Fruit fly (Drosophila melanogaster) whole organism, embryonic: ENCODE results near the gene smg.
A peak's percentile ranks its signal among the peaks of the same experiment; 100 is the strongest.

Source experiments
- CG10147 ChIP-seq: fragments of 200-800 bp; sonication (Bioruptor generic); optimal IDR thresholded peaks from 2 replicates; lab custom pipeline; 2019; ENCODE audit warnings: missing biosample characterization, mild to moderate bottlenecking, missing genetic modification characterization, moderate library complexity
- CG1024 ChIP-seq: fragments of 200-800 bp; sonication (Bioruptor generic); IDR thresholded peaks from 2 replicates; pipeline ENCODE4 v1.3.6; 2022; ENCODE audit warnings: missing biosample characterization, missing genetic modification characterization
- CG10654 ChIP-seq: fragments of 200-800 bp; sonication (Bioruptor generic); optimal IDR thresholded peaks from 2 replicates; lab custom pipeline; 2016; ENCODE audit warnings: missing biosample characterization, missing genetic modification characterization
- CG12104 ChIP-seq: fragments of 200-800 bp; sonication (Bioruptor generic); optimal IDR thresholded peaks from 3 replicates; lab custom pipeline; 2016; ENCODE audit warnings: missing biosample characterization, missing genetic modification characterization
- CG1233 ChIP-seq: fragments of 200-800 bp; sonication (Bioruptor generic); optimal IDR thresholded peaks from 4 replicates; lab custom pipeline; 2018; ENCODE audit warnings: missing biosample characterization, mild to moderate bottlenecking, missing genetic modification characterization
- CG1792 ChIP-seq: fragments of 200-800 bp; sonication (Bioruptor generic); optimal IDR thresholded peaks from 2 replicates; lab custom pipeline; 2016; ENCODE audit warnings: missing biosample characterization, missing genetic modification characterization
- CG18599 ChIP-seq: fragments of 200-800 bp; sonication (Bioruptor generic); optimal IDR thresholded peaks from 3 replicates; lab custom pipeline; 2017; ENCODE audit warnings: missing biosample characterization, missing genetic modification characterization, mild to moderate bottlenecking, moderate library complexity, missing genetic modification reagents
- CG18764 ChIP-seq: fragments of 200-800 bp; sonication (Bioruptor generic); optimal IDR thresholded peaks from 3 replicates; lab custom pipeline; 2016; ENCODE audit warnings: missing biosample characterization, missing genetic modification characterization
- CG2678 ChIP-seq: fragments of 200-800 bp; sonication (Bioruptor generic); optimal IDR thresholded peaks from 3 replicates; lab custom pipeline; 2019; ENCODE audit warnings: missing biosample characterization, mild to moderate bottlenecking, missing genetic modification characterization, moderate library complexity
- CG2875 ChIP-seq: fragments of 200-800 bp; sonication (Bioruptor generic); optimal IDR thresholded peaks from 2 replicates; lab custom pipeline; 2017; ENCODE audit warnings: missing biosample characterization, mild to moderate bottlenecking, missing genetic modification characterization, missing genetic modification reagents
- CG33213 ChIP-seq: fragments of 200-800 bp; sonication (Bioruptor generic); optimal IDR thresholded peaks from 3 replicates; lab custom pipeline; 2016; ENCODE audit warnings: missing biosample characterization, missing genetic modification characterization
- CG4282 ChIP-seq: fragments of 200-800 bp; sonication (Bioruptor generic); optimal IDR thresholded peaks from 2 replicates; lab custom pipeline; 2016; ENCODE audit warnings: missing biosample characterization, missing genetic modification characterization
- CG4360 ChIP-seq: fragments of 200-800 bp; sonication (Bioruptor generic); IDR thresholded peaks from 2 replicates; pipeline ENCODE4 v1.3.6; 2022; ENCODE audit warnings: missing biosample characterization, missing genetic modification characterization
- CG4730 ChIP-seq: fragments of 200-800 bp; sonication (Bioruptor generic); IDR thresholded peaks from 2 replicates; pipeline ENCODE4 v1.3.6; 2022; ENCODE audit warnings: missing biosample characterization, missing genetic modification characterization
- CG7271 ChIP-seq: fragments of 200-800 bp; sonication (Bioruptor generic); optimal IDR thresholded peaks from 2 replicates; lab custom pipeline; 2018; ENCODE audit warnings: missing biosample characterization, mild to moderate bottlenecking, missing genetic modification characterization, moderate library complexity
- CG7839 ChIP-seq: fragments of 200-800 bp; sonication (Bioruptor generic); optimal IDR thresholded peaks from 3 replicates; lab custom pipeline; 2018; ENCODE audit warnings: missing biosample characterization, mild to moderate bottlenecking, missing genetic modification characterization, moderate library complexity
- CG8290 ChIP-seq, 3 experiments: fragments of 200-800 bp; sonication (Bioruptor generic); optimal IDR thresholded peaks; 2 replicates each; lab custom pipeline; 2016 to 2019; ENCODE audit warnings: missing biosample characterization in 3 of 3, missing genetic modification characterization in 3 of 3, mild to moderate bottlenecking in 2 of 3, moderate library complexity in 1 of 3
- CG8359 ChIP-seq: fragments of 200-800 bp; sonication (Bioruptor generic); optimal IDR thresholded peaks from 2 replicates; lab custom pipeline; 2017; ENCODE audit warnings: missing biosample characterization, mild to moderate bottlenecking, missing genetic modification characterization, borderline replicate concordance
- CG8944 ChIP-seq: fragments of 200-800 bp; sonication (Bioruptor generic); optimal IDR thresholded peaks from 3 replicates; lab custom pipeline; 2016; ENCODE audit warnings: missing biosample characterization, missing genetic modification characterization
- Deaf1 ChIP-seq: fragments of 200-800 bp; optimal IDR thresholded peaks from 3 replicates; lab custom pipeline; 2019; ENCODE audit warnings: missing biosample characterization, mild to moderate bottlenecking, missing genetic modification characterization, moderate library complexity
- Eip74EF ChIP-seq, 2 experiments: fragments of 200-800 bp in 1 of 2; fragments of >200 bp in 1 of 2; sonication (Bioruptor generic) in 1 of 2; optimal IDR thresholded peaks; 2 replicates each; lab custom pipeline; 2017 to 2019; ENCODE audit warnings: missing biosample characterization in 2 of 2, missing genetic modification characterization in 2 of 2, mild to moderate bottlenecking in 1 of 2, moderate library complexity in 1 of 2
- GATAe ChIP-seq: fragments of 200-800 bp; sonication (Bioruptor generic); conservative IDR thresholded peaks from 2 replicates; pipeline ENCODE4 v1.3.6; 2022; ENCODE audit warnings: missing biosample characterization, missing genetic modification characterization
- Hey ChIP-seq: fragments of 200-800 bp; sonication (Bioruptor generic); optimal IDR thresholded peaks from 3 replicates; lab custom pipeline; 2018; ENCODE audit warnings: missing biosample characterization, mild to moderate bottlenecking, missing genetic modification characterization
- Lim3 ChIP-seq: fragments of 200-800 bp; sonication (Bioruptor generic); IDR thresholded peaks from 2 replicates; pipeline ENCODE4 v1.3.6; 2022; ENCODE audit warnings: missing biosample characterization, missing genetic modification characterization
- MESR4 ChIP-seq: fragments of 200-800 bp; sonication (Bioruptor generic); optimal IDR thresholded peaks from 2 replicates; lab custom pipeline; 2018; ENCODE audit warnings: missing biosample characterization, mild to moderate bottlenecking, missing genetic modification characterization, moderate library complexity
- Nf-YA ChIP-seq: fragments of 200-800 bp; sonication (Bioruptor generic); IDR thresholded peaks from 2 replicates; pipeline ENCODE4 v1.3.6; 2022; ENCODE audit warnings: missing biosample characterization, missing genetic modification characterization
- Nf-YB ChIP-seq: fragments of 200-800 bp; sonication (Bioruptor generic); optimal IDR thresholded peaks from 3 replicates; lab custom pipeline; 2019; ENCODE audit warnings: missing biosample characterization, mild to moderate bottlenecking, missing genetic modification characterization, moderate library complexity
- Poxn ChIP-seq: fragments of 200-800 bp; sonication (Bioruptor generic); IDR thresholded peaks from 2 replicates; pipeline ENCODE4 v1.3.6; 2022; ENCODE audit warnings: missing biosample characterization, missing genetic modification characterization
- Sry-β ChIP-seq: fragments of 200-800 bp; sonication (Bioruptor generic); optimal IDR thresholded peaks from 2 replicates; lab custom pipeline; 2018; ENCODE audit warnings: missing biosample characterization, mild to moderate bottlenecking, missing genetic modification characterization, moderate library complexity
- Xbp1 ChIP-seq: fragments of 200-800 bp; sonication (Bioruptor generic); optimal IDR thresholded peaks from 3 replicates; lab custom pipeline; 2016; ENCODE audit warnings: missing biosample characterization, mild to moderate bottlenecking, missing genetic modification characterization
- abd-A ChIP-seq: fragments of 200-800 bp; sonication (Bioruptor generic); optimal IDR thresholded peaks from 3 replicates; lab custom pipeline; 2019; ENCODE audit warnings: missing biosample characterization, mild to moderate bottlenecking, missing genetic modification characterization, moderate library complexity
- ase ChIP-seq: fragments of 200-800 bp; sonication (Bioruptor generic); IDR thresholded peaks from 3 replicates; pipeline ENCODE4 v1.3.6; 2022; ENCODE audit warnings: missing biosample characterization, missing genetic modification characterization
- cad ChIP-seq: fragments of >200 bp; optimal IDR thresholded peaks from 2 replicates; lab custom pipeline; 2017; ENCODE audit warnings: missing biosample characterization, missing genetic modification characterization
- chif ChIP-seq, 2 experiments: fragments of 200-800 bp; sonication (Bioruptor generic); optimal IDR thresholded peaks; 3 replicates each; lab custom pipeline; 2016; ENCODE audit warnings: missing biosample characterization in 2 of 2, missing genetic modification characterization in 2 of 2
- chn ChIP-seq: fragments of 200-800 bp; sonication (Bioruptor generic); optimal IDR thresholded peaks from 2 replicates; lab custom pipeline; 2016; ENCODE audit warnings: missing biosample characterization, missing genetic modification characterization
- gsb-n ChIP-seq: fragments of 200-800 bp; sonication (Bioruptor generic); optimal IDR thresholded peaks from 3 replicates; lab custom pipeline; 2018; ENCODE audit warnings: missing biosample characterization, mild to moderate bottlenecking, missing genetic modification characterization
- h ChIP-seq: fragments of >200 bp; optimal IDR thresholded peaks from 2 replicates; lab custom pipeline; 2017
- jumu ChIP-seq: fragments of 200-800 bp; sonication (Bioruptor generic); optimal IDR thresholded peaks from 3 replicates; lab custom pipeline; 2016; ENCODE audit warnings: missing biosample characterization, missing genetic modification characterization
- kah ChIP-seq: fragments of 200-800 bp; sonication (Bioruptor generic); optimal IDR thresholded peaks from 2 replicates; lab custom pipeline; 2018; ENCODE audit warnings: missing biosample characterization, mild to moderate bottlenecking, missing genetic modification characterization
- lola ChIP-seq, 3 experiments: fragments of >200 bp in 2 of 3; fragments of 200-800 bp in 1 of 3; sonication (Bioruptor generic) in 1 of 3; optimal IDR thresholded peaks; 2 replicates each; lab custom pipeline; 2017 to 2019; ENCODE audit warnings: missing biosample characterization in 3 of 3, missing genetic modification characterization in 3 of 3, mild to moderate bottlenecking in 1 of 3, moderate library complexity in 1 of 3
- mld ChIP-seq: fragments of 200-800 bp; sonication (Bioruptor generic); IDR thresholded peaks from 3 replicates; pipeline ENCODE4 v1.3.6; 2022; ENCODE audit warnings: missing biosample characterization, missing genetic modification characterization; ENCODE audit not compliant: partially characterized antibody
- pita ChIP-seq: fragments of 200-800 bp; sonication (Bioruptor generic); optimal IDR thresholded peaks from 2 replicates; lab custom pipeline; 2017; ENCODE audit warnings: missing biosample characterization, mild to moderate bottlenecking, missing genetic modification characterization
- rib ChIP-seq: fragments of 200-800 bp; sonication (Bioruptor generic); IDR thresholded peaks from 2 replicates; pipeline ENCODE4 v1.3.6; 2022; ENCODE audit warnings: missing biosample characterization, missing genetic modification characterization
- shn ChIP-seq: fragments of 200-800 bp; sonication (Bioruptor generic); optimal IDR thresholded peaks from 3 replicates; lab custom pipeline; 2016; ENCODE audit warnings: missing biosample characterization, missing genetic modification characterization
- slbo ChIP-seq: fragments of 200-800 bp; sonication (Bioruptor generic); IDR thresholded peaks from 2 replicates; pipeline ENCODE4 v1.3.6; 2022; ENCODE audit warnings: missing biosample characterization, missing genetic modification characterization
- tap ChIP-seq: fragments of 200-800 bp; optimal IDR thresholded peaks from 3 replicates; lab custom pipeline; 2019; ENCODE audit warnings: missing biosample characterization, mild to moderate bottlenecking, missing genetic modification characterization, moderate library complexity
- wek ChIP-seq: fragments of 200-800 bp; sonication (Bioruptor generic); optimal IDR thresholded peaks from 3 replicates; lab custom pipeline; 2018; ENCODE audit warnings: missing biosample characterization, mild to moderate bottlenecking, missing genetic modification characterization, moderate library complexity
- z ChIP-seq: fragments of 200-800 bp; sonication (Bioruptor generic); IDR thresholded peaks from 3 replicates; pipeline ENCODE4 v1.3.6; 2022; ENCODE audit warnings: missing biosample characterization, missing genetic modification characterization
- zen ChIP-seq: fragments of 200-800 bp; sonication (Bioruptor generic); optimal IDR thresholded peaks from 3 replicates; lab custom pipeline; 2018; ENCODE audit warnings: missing biosample characterization, mild to moderate bottlenecking, missing genetic modification characterization, moderate library complexity
- zen2 ChIP-seq: fragments of 200-800 bp; sonication (Bioruptor generic); IDR thresholded peaks from 3 replicates; pipeline ENCODE4 v1.3.6; 2022; ENCODE audit warnings: missing biosample characterization, missing genetic modification characterization; ENCODE audit not compliant: partially characterized antibody

Gene smg

DNA sequence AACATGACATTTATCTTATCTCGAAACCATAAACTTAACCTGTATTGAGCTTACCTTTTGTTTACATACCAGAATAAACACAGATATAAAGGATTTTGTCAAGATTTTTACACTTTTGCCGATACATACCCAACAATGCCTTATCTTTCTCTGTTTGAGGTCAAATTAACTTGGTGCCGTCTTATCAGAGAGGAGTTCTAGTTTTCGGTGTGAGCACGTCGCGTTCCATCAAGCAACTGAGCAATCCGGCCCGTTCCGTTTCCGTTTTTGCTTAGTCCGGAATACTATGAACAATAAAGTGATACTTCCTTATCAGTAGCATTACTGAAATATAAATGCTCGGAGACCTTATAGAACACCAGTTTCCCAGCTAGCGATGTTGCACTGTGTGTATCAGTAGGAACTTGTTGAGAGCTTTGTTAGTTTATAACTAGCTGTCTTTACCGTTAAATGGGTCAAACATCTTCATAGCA, 11.9 kb downstream of the smg start, which contains the start of gene Galk (continued):
- TF ChIP-seq ase (peak; percentile 57; the same call in 2 of the 3 replicates), CG4730 (GFP tag; lab: Robert Waterston, UW) (peak; percentile 52; the same call in 1 of the 2 replicates), jumu (GFP tag; lab: Kevin White, UChicago) (peak; percentile 30), CG12104 (GFP tag; lab: Kevin White, UChicago) (no peak), shn (GFP tag; lab: Kevin White, UChicago) (peak; percentile 55), CG2678 (tag; lab: Kevin White, UChicago) (peak; percentile 76), mld (GFP tag; lab: Robert Waterston, UW) (no peak), CG1024 (GFP tag; lab: Robert Waterston, UW) (peak; percentile 49), CG7839 (tag; lab: Kevin White, UChicago) (peak; percentile 59), rib (GFP tag; lab: Robert Waterston, UW) (peak; percentile 40; the same call in 1 of the 2 replicates), z (GFP tag; lab: Robert Waterston, UW) (no peak), MESR4 (GFP tag; lab: Kevin White, UChicago) (no peak), Poxn (GFP tag; lab: Robert Waterston, UW) (no peak), chif (GFP tag; optimal IDR thresholded peaks at IDR 0.05; lab: Kevin White, UChicago) (peak in 1 of 2 experiments; percentile 4), CG2875 (GFP tag; lab: Kevin White, UChicago) (no peak), kah (GFP tag; lab: Kevin White, UChicago) (peak; percentile 30), gsb-n (tag; lab: Kevin White, UChicago) (no peak), pita (no peak), abd-A (no peak), CG10654 (peak; percentile 22), lola (GFP tag; optimal IDR thresholded peaks at IDR 0.05; lab: Kevin White, UChicago) (no peak), Sry-β (GFP tag; lab: Kevin White, UChicago) (no peak), CG7271 (tag; lab: Kevin White, UChicago) (no peak), CG18764 (GFP tag; lab: Kevin White, UChicago) (no peak), CG8290 (GFP tag; optimal IDR thresholded peaks at IDR 0.05; lab: Kevin White, UChicago) (no peak), CG8290 (tag; optimal IDR thresholded peaks at IDR 0.05; lab: Kevin White, UChicago) (peak in 1 of 2 experiments; percentile 93), CG1233 (GFP tag; lab: Kevin White, UChicago) (peak; percentile 4), Hey (tag; lab: Kevin White, UChicago) (peak; percentile 11), CG10147 (GFP tag; lab: Kevin White, UChicago) (no peak), GATAe (GFP tag; lab: Robert Waterston, UW) (peak; percentile 91), Eip74EF (GFP tag; optimal IDR thresholded peaks at IDR 0.05; lab: Kevin White, UChicago) (peak in 1 of 2 experiments; percentile 21), CG33213 (GFP tag; lab: Kevin White, UChicago) (peak; percentile 45), CG4360 (no peak), CG4282 (GFP tag; lab: Kevin White, UChicago) (peak; percentile 72), chn (GFP tag; lab: Kevin White, UChicago) (peak; percentile 12), zen (tag; lab: Kevin White, UChicago) (no peak), tap (tag; lab: Kevin White, UChicago) (peak; percentile 48), Nf-YA (GFP tag; lab: Robert Waterston, UW) (0 out of 2 replicates have a peak, but pooled peaks have one; percentile 40), Nf-YB (no peak), wek (GFP tag; lab: Kevin White, UChicago) (peak; percentile 82), Lim3 (GFP tag; lab: Robert Waterston, UW) (no peak), Deaf1 (no peak), CG1792 (peak; percentile 46), zen2 (GFP tag; lab: Robert Waterston, UW) (no peak), Xbp1 (GFP tag; lab: Kevin White, UChicago) (peak; percentile 61), CG18599 (GFP tag; lab: Kevin White, UChicago) (peak; percentile 85), h (lab: Kevin White, UChicago) (no peak), CG8359 (no peak), cad (no peak), slbo (GFP tag; lab: Robert Waterston, UW) (peak; percentile 90), CG8944 (GFP tag; lab: Kevin White, UChicago) (peak; percentile 27)
